Worm (Caenorhabditis elegans) whole organism, L4/young adult: ENCODE data around the gene BE10.3.

Experiments
- W03F9.2 ChIP-seq: fragments of 150-350 bp; optimal IDR thresholded peaks from 2 replicates; lab custom pipeline; 2014; ENCODE audit warnings: missing biosample characterization, missing genetic modification characterization
- him-1 ChIP-seq: sonication (generic microtip); optimal IDR thresholded peaks from 2 replicates; lab custom pipeline; 2016; ENCODE audit warnings: missing genotype, missing genetic modification reagents, missing genetic modification characterization, missing compliant biosample characterization

DNA sequence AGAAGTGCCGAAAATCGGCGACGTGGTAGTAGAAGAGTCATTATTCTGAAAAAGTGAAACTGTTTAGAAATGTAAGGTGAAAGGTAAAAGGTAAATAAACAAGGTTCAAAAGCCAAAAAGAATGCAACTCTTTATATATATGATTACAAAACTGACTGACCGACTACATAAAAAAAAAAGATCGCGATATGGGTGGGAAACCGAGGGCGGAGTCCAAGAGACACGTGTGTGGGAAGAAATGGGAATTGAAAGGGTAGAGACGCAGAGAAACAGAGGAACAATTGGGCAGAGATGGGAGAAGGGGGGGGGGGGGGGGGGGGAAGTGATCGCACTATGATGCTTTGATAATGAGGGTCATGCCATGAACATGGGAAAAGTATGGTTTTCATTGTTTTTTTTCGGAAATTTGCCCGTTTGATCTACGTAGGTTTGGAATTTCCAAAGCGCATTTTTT lies 31.1 kb downstream of the BE10.3 start, which contains the start of gene Y37D8A.4:
- TF ChIP-seq W03F9.2 (no peak), him-1 (no peak)
